Worm (Caenorhabditis elegans): Measurements from ENCODE around the gene C12D5.9.
"Not testable (repeated sequence)": the region's sequence is repeated elsewhere in the genome, so short reads cannot be mapped to it uniquely, and the experiment has no call there.

Gene C12D5.9

ce11 chrV:7726202-7726601, 36.4 kb upstream of the C12D5.9 start:
- TF ChIP-seq cog-1 (tag; optimal IDR thresholded peaks at IDR 0.05) (no peak), flt-1 (GFP tag; IDR thresholded peaks at IDR 0.05) (no peak), ref-1 (GFP tag; conservative IDR thresholded peaks at IDR 0.05) (no peak), klf-2 (GFP tag; conservative IDR thresholded peaks at IDR 0.05) (no peak), ztf-23 (GFP tag; IDR thresholded peaks at IDR 0.05) (no peak), med-1 (GFP tag; optimal IDR thresholded peaks at IDR 0.05; ENCODE audit: insufficient read depth) (no peak), tab-1 (GFP tag; IDR thresholded peaks at IDR 0.05) (no peak), ztf-29 (GFP tag; IDR thresholded peaks at IDR 0.05) (no peak), T22C8.4 (GFP tag; IDR thresholded peaks at IDR 0.05) (no peak)

ce11 chrV:7723967-7724544, 34.3 kb upstream of the C12D5.9 start, which contains the start of the genes ZK105.6 and ZK105.8:
Gene ZK105.6, minus strand, starts transcription at chrV:7724067.
Gene ZK105.8, plus strand, starts transcription at chrV:7724494.
- TF ChIP-seq ztf-29 (GFP tag; IDR thresholded peaks at IDR 0.05) = no peak
- TF ChIP-seq ztf-23 (GFP tag; IDR thresholded peaks at IDR 0.05) = no peak
- TF ChIP-seq ref-1 (GFP tag; conservative IDR thresholded peaks at IDR 0.05) = no peak
- no peak for TF ChIP-seq tab-1 (GFP tag; IDR thresholded peaks at IDR 0.05)
- no peak for TF ChIP-seq T22C8.4 (GFP tag; IDR thresholded peaks at IDR 0.05)
- TF ChIP-seq klf-2 (GFP tag; conservative IDR thresholded peaks at IDR 0.05) = no peak
- no peak for TF ChIP-seq med-1 (GFP tag; optimal IDR thresholded peaks at IDR 0.05; ENCODE audit: insufficient read depth)

- TF ChIP-seq ztf-23 (GFP tag; IDR thresholded peaks at IDR 0.05) (no peak), med-1 (GFP tag; optimal IDR thresholded peaks at IDR 0.05; ENCODE audit: insufficient read depth) (no peak), ref-1 (GFP tag; conservative IDR thresholded peaks at IDR 0.05) (no peak), flt-1 (GFP tag; IDR thresholded peaks at IDR 0.05) (no peak)
Observed at ce11 chrV:7721945-7722344, 32.2 kb upstream of the C12D5.9 start, which contains the start of gene ZK105.14. Gene ZK105.14, minus strand, starts transcription at chrV:7722045.

- no peak for TF ChIP-seq tab-1 (GFP tag; IDR thresholded peaks at IDR 0.05)
- TF ChIP-seq cog-1 (tag; optimal IDR thresholded peaks at IDR 0.05) = no peak
- TF ChIP-seq T22C8.4 (GFP tag; IDR thresholded peaks at IDR 0.05) = no peak
- no peak for TF ChIP-seq flt-1 (GFP tag; IDR thresholded peaks at IDR 0.05)
Observed at ce11 chrV:7717629-7718028, 27.8 kb upstream of the C12D5.9 start, which contains the start of gene ZK105.5. Gene ZK105.5, minus strand, starts transcription at chrV:7717729.

ce11 chrV:7716034-7716433, 26.2 kb upstream of the C12D5.9 start, which contains the start of gene ZK105.12:
Gene ZK105.12, minus strand, starts transcription at chrV:7716134.
- no peak for TF ChIP-seq tab-1 (GFP tag; IDR thresholded peaks at IDR 0.05)
- TF ChIP-seq ztf-29 (GFP tag; IDR thresholded peaks at IDR 0.05) = no peak
- TF ChIP-seq T22C8.4 (GFP tag; IDR thresholded peaks at IDR 0.05) = no peak
- TF ChIP-seq klf-2 (GFP tag; conservative IDR thresholded peaks at IDR 0.05) = no peak
- TF ChIP-seq med-1 (GFP tag; optimal IDR thresholded peaks at IDR 0.05; ENCODE audit: insufficient read depth) = no peak
- no peak for TF ChIP-seq ref-1 (GFP tag; conservative IDR thresholded peaks at IDR 0.05)
- TF ChIP-seq cog-1 (tag; optimal IDR thresholded peaks at IDR 0.05) = no peak
- no peak for TF ChIP-seq flt-1 (GFP tag; IDR thresholded peaks at IDR 0.05)
- TF ChIP-seq ztf-23 (GFP tag; IDR thresholded peaks at IDR 0.05) = no peak

- no peak for TF ChIP-seq ref-1 (GFP tag; conservative IDR thresholded peaks at IDR 0.05)
- TF ChIP-seq T22C8.4 (GFP tag; IDR thresholded peaks at IDR 0.05) = no peak
- TF ChIP-seq tab-1 (GFP tag; IDR thresholded peaks at IDR 0.05) = no peak
- no peak for TF ChIP-seq klf-2 (GFP tag; conservative IDR thresholded peaks at IDR 0.05)
Observed at ce11 chrV:7713691-7714090, 23.9 kb upstream of the C12D5.9 start, which contains the start of gene ZK105.1. Gene ZK105.1, plus strand, starts transcription at chrV:7713991.

- TF ChIP-seq klf-2 (GFP tag; conservative IDR thresholded peaks at IDR 0.05) = no peak
- TF ChIP-seq tab-1 (GFP tag; IDR thresholded peaks at IDR 0.05) = no peak
- TF ChIP-seq cog-1 (tag; optimal IDR thresholded peaks at IDR 0.05) = no peak
- no peak for TF ChIP-seq med-1 (GFP tag; optimal IDR thresholded peaks at IDR 0.05; ENCODE audit: insufficient read depth)
- no peak for TF ChIP-seq T22C8.4 (GFP tag; IDR thresholded peaks at IDR 0.05)
- TF ChIP-seq flt-1 (GFP tag; IDR thresholded peaks at IDR 0.05) = no peak
- TF ChIP-seq ztf-23 (GFP tag; IDR thresholded peaks at IDR 0.05) = no peak
- no peak for TF ChIP-seq ztf-29 (GFP tag; IDR thresholded peaks at IDR 0.05)
- TF ChIP-seq ref-1 (GFP tag; conservative IDR thresholded peaks at IDR 0.05) = no peak
Observed at ce11 chrV:7713072-7713471, 23.3 kb upstream of the C12D5.9 start, which contains the start of gene ZK105.13. Gene ZK105.13, minus strand, starts transcription at chrV:7713172.

- TF ChIP-seq cog-1 (tag; optimal IDR thresholded peaks at IDR 0.05) (no peak), T22C8.4 (GFP tag; IDR thresholded peaks at IDR 0.05) (no peak), ztf-29 (GFP tag; IDR thresholded peaks at IDR 0.05) (no peak), tab-1 (GFP tag; IDR thresholded peaks at IDR 0.05) (no peak), ztf-23 (GFP tag; IDR thresholded peaks at IDR 0.05) (no peak), ref-1 (GFP tag; conservative IDR thresholded peaks at IDR 0.05) (no peak), klf-2 (GFP tag; conservative IDR thresholded peaks at IDR 0.05) (no peak), flt-1 (GFP tag; IDR thresholded peaks at IDR 0.05) (no peak)
Observed at ce11 chrV:7708525-7708924, 18.7 kb upstream of the C12D5.9 start, which contains the start of gene ZK105.11. Gene ZK105.11, minus strand, starts transcription at chrV:7708625.

- TF ChIP-seq ref-1 (GFP tag; conservative IDR thresholded peaks at IDR 0.05) (no peak), med-1 (GFP tag; optimal IDR thresholded peaks at IDR 0.05; ENCODE audit: insufficient read depth) (no peak), tab-1 (GFP tag; IDR thresholded peaks at IDR 0.05) (no peak), ztf-29 (GFP tag; IDR thresholded peaks at IDR 0.05) (no peak), ztf-23 (GFP tag; IDR thresholded peaks at IDR 0.05) (no peak), klf-2 (GFP tag; conservative IDR thresholded peaks at IDR 0.05) (no peak), flt-1 (GFP tag; IDR thresholded peaks at IDR 0.05) (no peak), cog-1 (tag; optimal IDR thresholded peaks at IDR 0.05) (no peak), T22C8.4 (GFP tag; IDR thresholded peaks at IDR 0.05) (no peak)
Observed at ce11 chrV:7705316-7705715, 15.5 kb upstream of the C12D5.9 start, which contains the start of gene srw-3. Gene srw-3, plus strand, starts transcription at chrV:7705616.

- not testable (repeated sequence) for TF ChIP-seq ztf-23 (GFP tag; IDR thresholded peaks at IDR 0.05); klf-2 (GFP tag; conservative IDR thresholded peaks at IDR 0.05); ref-1 (GFP tag; conservative IDR thresholded peaks at IDR 0.05)
Observed at ce11 chrV:7703536-7703935, 13.7 kb upstream of the C12D5.9 start, which contains the start of gene srsx-40. Gene srsx-40, minus strand, starts transcription at chrV:7703636.
